Worm (Caenorhabditis elegans) whole organism, early embryonic: Measurements from ENCODE around the gene Y53F4B.14.

ENCODE experiments used
- B0310.2 ChIP-seq: sonication (generic microtip); optimal IDR thresholded peaks from 2 replicates; lab custom pipeline; 2016; ENCODE audit warnings: mild to moderate bottlenecking, missing genetic modification characterization, missing compliant biosample characterization
- F13C5.2 ChIP-seq: sonication (generic microtip); optimal IDR thresholded peaks from 2 replicates; lab custom pipeline; 2017; ENCODE audit warnings: mild to moderate bottlenecking, missing genetic modification characterization, inconsistent platforms, missing compliant biosample characterization
- ama-1 ChIP-seq: fragments of 150-350 bp; optimal IDR thresholded peaks from 2 replicates; lab custom pipeline; 2014
- ceh-13 ChIP-seq: fragments of 200-800 bp; sonication (Bioruptor generic); optimal IDR thresholded peaks from 2 replicates; lab custom pipeline; 2018; ENCODE audit warnings: mild to moderate bottlenecking, missing genetic modification characterization, missing compliant biosample characterization
- ceh-36 ChIP-seq: sonication (generic microtip); optimal IDR thresholded peaks from 2 replicates; lab custom pipeline; 2016; ENCODE audit warnings: missing genetic modification characterization, inconsistent platforms, missing compliant biosample characterization
- flt-1 ChIP-seq: fragments of 200-800 bp; sonication (Bioruptor generic); IDR thresholded peaks from 2 replicates; pipeline ENCODE4 v1.3.6; 2022; ENCODE audit warnings: missing genetic modification characterization, missing compliant biosample characterization
- hmbx-1 ChIP-seq: sonication (generic microtip); optimal IDR thresholded peaks from 2 replicates; lab custom pipeline; 2016; ENCODE audit warnings: mild to moderate bottlenecking, missing genetic modification characterization, missing compliant biosample characterization
- pes-1 ChIP-seq: fragments of 200-800 bp; sonication (Bioruptor generic); IDR thresholded peaks from 2 replicates; pipeline ENCODE4 v1.3.6; 2022; ENCODE audit warnings: missing genetic modification reagents, missing genetic modification characterization, missing compliant biosample characterization
- sea-1 ChIP-seq: fragments of 200-800 bp; sonication (Bioruptor generic); conservative IDR thresholded peaks from 2 replicates; pipeline ENCODE4 v1.3.6; 2022; ENCODE audit warnings: missing genetic modification characterization, missing compliant biosample characterization
- tbx-37 ChIP-seq: fragments of 200-800 bp; sonication (Bioruptor generic); conservative IDR thresholded peaks from 2 replicates; pipeline ENCODE4 v1.3.6; 2022; ENCODE audit warnings: missing genetic modification reagents, missing genetic modification characterization, missing compliant biosample characterization
- tra-4 ChIP-seq: sonication (generic microtip); optimal IDR thresholded peaks from 2 replicates; lab custom pipeline; 2017; ENCODE audit warnings: missing genetic modification characterization, missing compliant biosample characterization

ce11 chrII:15014380-15014779 is 23.4 kb upstream of the Y53F4B.14 start, which contains the start of gene Y53F4B.51:
- TF ChIP-seq ama-1 (lab: Kevin White, UChicago) (no peak), ceh-36 (tag; lab: Kevin White, UChicago) (no peak), pes-1 (GFP tag; lab: Robert Waterston, UW) (no peak), tbx-37 (GFP tag; lab: Robert Waterston, UW) (no peak), sea-1 (GFP tag; lab: Robert Waterston, UW) (no peak), flt-1 (GFP tag; lab: Robert Waterston, UW) (no peak), F13C5.2 (tag; lab: Kevin White, UChicago) (no peak), B0310.2 (tag; lab: Kevin White, UChicago) (no peak), hmbx-1 (no peak), ceh-13 (no peak), tra-4 (tag; lab: Kevin White, UChicago) (no peak)
